Worm (Caenorhabditis elegans) whole organism, early embryonic: ENCODE measurements around the gene Y39B6A.42.

Experiments used
- F13C5.2 ChIP-seq: sonication (generic microtip); optimal IDR thresholded peaks from 2 replicates; lab custom pipeline; 2017; ENCODE audit warnings: mild to moderate bottlenecking, missing genetic modification characterization, inconsistent platforms, missing compliant biosample characterization
- aly-1 ChIP-seq: sonication (generic microtip); optimal IDR thresholded peaks from 2 replicates; lab custom pipeline; 2016; ENCODE audit warnings: missing genetic modification characterization, missing compliant biosample characterization
- sea-1 ChIP-seq: fragments of 200-800 bp; sonication (Bioruptor generic); conservative IDR thresholded peaks from 2 replicates; pipeline ENCODE4 v1.3.6; 2022; ENCODE audit warnings: missing genetic modification characterization, missing compliant biosample characterization

- TF ChIP-seq sea-1 (GFP tag; lab: Robert Waterston, UW) (no peak), aly-1 (no peak), F13C5.2 (peak; percentile 34)
Measured at ce11 chrV:18990238-18990901, 20.9 kb upstream of the Y39B6A.42 start, which contains the start of the genes reps-1 and Y39B6A.37.
